Fruit fly (Drosophila melanogaster) whole organism: Measurements from ENCODE around the gene gdl.

Experiments used
- CG8478 ChIP-seq: fragments of >200 bp; optimal IDR thresholded peaks from 2 replicates; lab custom pipeline; 2018; ENCODE audit warnings: inconsistent platforms
- Dll ChIP-seq: fragments of >200 bp; optimal IDR thresholded peaks from 2 replicates; lab custom pipeline; 2017
- EcR ChIP-seq, 2 experiments: fragments of >200 bp; optimal IDR thresholded peaks; 2 replicates each; lab custom pipeline; 2017; ENCODE audit warnings: missing biosample characterization in 2 of 2, missing genetic modification characterization in 2 of 2, missing genetic modification reagents in 2 of 2
- pan ChIP-seq: fragments of >200 bp; optimal IDR thresholded peaks from 2 replicates; lab custom pipeline; 2017
- psq ChIP-seq: fragments of >200 bp; optimal IDR thresholded peaks from 2 replicates; lab custom pipeline; 2017
- usp ChIP-seq: fragments of >200 bp; optimal IDR thresholded peaks from 2 replicates; lab custom pipeline; 2017; ENCODE audit warnings: missing biosample characterization, missing genetic modification characterization, mixed read lengths

DNA sequence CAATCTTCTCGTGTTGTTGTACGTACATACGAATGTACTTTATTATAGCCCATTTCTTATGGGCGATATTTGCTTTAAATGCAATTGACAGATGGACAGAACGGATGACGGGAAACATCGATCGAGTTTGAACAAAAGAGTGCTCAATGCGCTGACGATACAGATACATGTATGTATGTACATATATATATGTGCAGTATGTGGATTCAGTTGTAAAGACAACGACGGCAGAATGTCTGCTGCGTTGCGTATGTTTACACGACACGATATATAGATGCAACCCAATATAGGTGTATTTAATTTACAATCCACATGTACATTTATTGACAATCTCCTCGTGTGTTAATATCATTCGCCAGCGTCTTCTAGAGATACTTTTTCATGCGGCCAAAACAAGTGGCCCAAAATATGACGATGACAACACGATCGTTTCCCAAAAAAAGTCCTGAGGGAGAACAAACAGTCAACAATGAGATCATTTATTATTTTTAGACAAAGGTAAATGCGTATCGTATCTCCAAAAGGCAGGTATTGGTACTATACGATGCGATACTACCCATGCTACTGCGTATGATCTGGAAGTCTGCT lies 21.5 kb downstream of the gdl start:
- TF ChIP-seq pan (lab: Kevin White, UChicago) (no peak), EcR (GFP tag; optimal IDR thresholded peaks at IDR 0.05; lab: Kevin White, UChicago) (no peak), CG8478 (lab: Kevin White, UChicago) (no peak), psq (no peak), usp (no peak), Dll (lab: Kevin White, UChicago) (no peak)
